Fruit fly (Drosophila melanogaster): ENCODE results near the gene asl.

asl gene

DNA sequence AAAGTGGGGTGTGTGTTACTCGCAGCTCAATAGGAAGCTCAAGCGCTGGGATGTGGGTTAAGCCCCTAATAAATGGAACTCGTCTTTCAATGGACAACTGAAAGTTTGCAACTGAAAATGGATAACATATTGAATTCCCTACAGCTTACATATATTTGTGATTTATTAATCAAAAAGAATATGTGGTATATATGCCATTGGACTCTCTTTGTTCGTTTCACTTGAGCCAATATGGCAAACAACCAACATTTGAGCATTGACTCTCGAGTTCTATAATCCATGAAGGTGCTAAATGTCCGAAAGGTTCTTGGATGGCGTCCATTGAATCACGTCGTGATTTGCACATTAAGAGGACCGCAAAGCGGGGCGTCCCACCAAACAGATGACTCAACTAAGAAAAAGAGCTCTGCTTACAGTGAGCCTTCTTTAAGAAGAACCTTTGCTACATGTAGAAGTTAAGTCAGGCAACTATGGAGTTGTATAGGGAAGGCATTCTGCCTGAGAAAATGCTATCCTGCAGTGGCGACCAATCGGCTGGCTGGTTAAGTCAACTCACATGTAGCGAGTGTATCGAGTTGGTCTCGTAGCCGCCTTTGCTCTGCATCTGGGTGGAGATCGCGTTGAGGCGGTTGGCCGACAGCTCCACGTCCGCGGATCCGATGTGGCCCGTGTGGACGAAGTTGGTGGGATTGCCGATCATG, 11.7 kb upstream of the asl start (continued):
- TF ChIP-seq CG8119 (GFP tag; IDR thresholded peaks at IDR 0.05) (peak; percentile 59; the same call in 2 of the 3 replicates), CG11762 (GFP tag; optimal IDR thresholded peaks at IDR 0.05; ENCODE audit: insufficient read depth) (no peak), CG34406 (GFP tag; optimal IDR thresholded peaks at IDR 0.05) (peak; percentile 18), CG8319 (GFP tag; optimal IDR thresholded peaks at IDR 0.05) (no peak), Hr38 (GFP tag; optimal IDR thresholded peaks at IDR 0.05) (no peak), achi (GFP tag; optimal IDR thresholded peaks at IDR 0.05) (peak; percentile 18), CG16779 (tag; optimal IDR thresholded peaks at IDR 0.05) (no peak), Sox14 (GFP tag; optimal IDR thresholded peaks at IDR 0.05) (peak; percentile 74), Met (GFP tag; optimal IDR thresholded peaks at IDR 0.05) (peak; percentile 52), Smox (GFP tag; optimal IDR thresholded peaks at IDR 0.05) (peak; percentile 8), CG7368 (GFP tag; optimal IDR thresholded peaks at IDR 0.05) (no peak), fkh (GFP tag; optimal IDR thresholded peaks at IDR 0.05) (no peak)

DNA sequence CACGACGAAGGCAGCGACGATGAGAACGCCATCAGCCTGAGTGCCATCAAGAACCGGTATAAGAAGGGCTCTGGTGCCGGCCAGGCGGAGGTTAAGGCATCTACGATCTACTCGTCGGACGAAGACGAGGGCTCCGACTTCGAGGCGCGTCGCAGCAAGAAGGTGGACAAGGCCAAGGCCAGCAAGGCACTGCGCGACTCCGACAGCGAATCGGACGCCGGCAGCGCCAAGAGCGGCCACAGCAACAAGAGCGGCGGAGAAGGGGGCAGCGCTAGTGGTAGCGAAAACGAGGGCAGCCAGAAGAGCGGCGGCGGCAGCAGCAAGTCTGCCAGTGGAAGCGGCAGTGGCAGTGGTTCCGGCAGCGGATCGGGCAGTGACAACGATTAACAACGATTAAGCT, 9.1 kb upstream of the asl start:
- TF ChIP-seq fkh (GFP tag; optimal IDR thresholded peaks at IDR 0.05) (no peak), Met (GFP tag; optimal IDR thresholded peaks at IDR 0.05) (no peak), CG8632 (GFP tag; optimal IDR thresholded peaks at IDR 0.05) (no peak), CG34406 (GFP tag; optimal IDR thresholded peaks at IDR 0.05) (no peak), CG3032 (tag; optimal IDR thresholded peaks at IDR 0.05) (no peak), Hr4 (GFP tag; optimal IDR thresholded peaks at IDR 0.05) (no peak), net (GFP tag; optimal IDR thresholded peaks at IDR 0.05) (no peak)

- TF ChIP-seq CG8119 (GFP tag; IDR thresholded peaks at IDR 0.05) = no peak
- TF ChIP-seq Ets96B (tag; optimal IDR thresholded peaks at IDR 0.05) = no peak
- TF ChIP-seq CG9139 (GFP tag; optimal IDR thresholded peaks at IDR 0.05) = no peak
- peak; percentile 29 for TF ChIP-seq lz (GFP tag; optimal IDR thresholded peaks at IDR 0.05)
- TF ChIP-seq Sox15 (GFP tag; optimal IDR thresholded peaks at IDR 0.05) = no peak
- TF ChIP-seq Met (GFP tag; optimal IDR thresholded peaks at IDR 0.05) = peak; percentile 17
- peak; percentile 32 for TF ChIP-seq CG31627 (GFP tag; optimal IDR thresholded peaks at IDR 0.05)
- peak; percentile 23 for TF ChIP-seq Hr39 (GFP tag; optimal IDR thresholded peaks at IDR 0.05)
- peak; percentile 11 for TF ChIP-seq achi (GFP tag; optimal IDR thresholded peaks at IDR 0.05)
- TF ChIP-seq cyc (GFP tag; optimal IDR thresholded peaks at IDR 0.05) = peak; percentile 6
- no peak for TF ChIP-seq eg (GFP tag; IDR thresholded peaks at IDR 0.05)
- no peak for TF ChIP-seq fd85E (GFP tag; optimal IDR thresholded peaks at IDR 0.05)
- no peak for TF ChIP-seq Ets21C (GFP tag; optimal IDR thresholded peaks at IDR 0.05)
- TF ChIP-seq Eip78C (GFP tag) = no peak
- TF ChIP-seq fkh (GFP tag; optimal IDR thresholded peaks at IDR 0.05) = peak; percentile 86
- TF ChIP-seq CG8319 (GFP tag; optimal IDR thresholded peaks at IDR 0.05) = no peak
- TF ChIP-seq Eip75B (GFP tag; optimal IDR thresholded peaks at IDR 0.05) = peak; percentile 26
- TF ChIP-seq Hr4 (GFP tag; optimal IDR thresholded peaks at IDR 0.05) = no peak
- peak; percentile 46 for TF ChIP-seq esn (GFP tag; optimal IDR thresholded peaks at IDR 0.05)
- TF ChIP-seq Sox102F (GFP tag; optimal IDR thresholded peaks at IDR 0.05) = no peak
- peak; percentile 55 for TF ChIP-seq Sox14 (GFP tag; optimal IDR thresholded peaks at IDR 0.05)
- no peak for TF ChIP-seq CG15336 (GFP tag; IDR thresholded peaks at IDR 0.05)
- TF ChIP-seq svp (GFP tag) = peak; percentile 65
Observed at dm6 chr3R:5613114-5613443, 6.7 kb upstream of the asl start, which contains the start of gene Atu. Gene Atu (plus strand): TSS chr3R:5613358.

DNA sequence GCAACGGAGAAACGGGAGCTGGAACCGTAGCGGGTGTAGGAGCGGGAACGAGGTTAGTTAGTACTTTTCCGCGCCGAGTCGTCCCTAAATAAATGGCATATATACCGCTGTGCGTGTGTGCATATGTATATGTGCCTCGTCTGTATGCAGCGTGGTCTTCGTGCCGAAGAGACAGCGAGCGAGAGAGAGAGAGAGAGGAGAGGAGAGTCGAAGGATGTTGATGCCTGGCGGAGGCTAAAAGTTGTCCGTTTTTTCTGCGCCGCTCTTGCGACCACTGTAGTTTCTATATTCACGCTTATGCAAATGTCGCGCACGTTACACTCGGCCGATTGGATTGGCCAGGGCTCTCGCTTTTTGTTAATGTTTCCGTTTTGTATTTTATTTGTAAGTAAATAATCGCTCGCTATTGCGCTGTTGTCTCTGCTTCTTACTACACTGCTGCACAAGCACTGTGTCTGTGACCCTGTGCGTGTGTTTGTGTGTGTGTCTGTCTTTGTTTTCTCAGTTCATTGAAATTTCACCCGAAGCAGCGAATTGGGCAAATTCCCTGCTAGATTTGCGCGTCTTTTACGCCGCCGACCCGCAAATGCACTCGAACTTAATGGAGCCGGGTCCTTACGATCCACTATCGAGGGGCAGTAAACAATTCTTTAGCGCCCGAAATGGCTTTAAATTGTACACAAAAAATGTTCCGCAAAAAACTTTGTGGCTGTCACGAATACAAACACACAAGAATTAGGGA, 6.2 kb upstream of the asl start, which contains the start of gene Rga:
Rga (minus strand) TSS at position 741 of the 742 bp plus-strand sequence.
- TF ChIP-seq vri (GFP tag; optimal IDR thresholded peaks at IDR 0.05) (peak; percentile 31), svp (GFP tag) (peak; percentile 86), CG4318 (GFP tag; optimal IDR thresholded peaks at IDR 0.05) (no peak), Eip78C (GFP tag) (peak; percentile 48), CG15336 (GFP tag; IDR thresholded peaks at IDR 0.05) (no peak), CG6854 (GFP tag; optimal IDR thresholded peaks at IDR 0.05) (peak; percentile 22), Gug (GFP tag; IDR thresholded peaks at IDR 0.05) (no peak), fd85E (GFP tag; optimal IDR thresholded peaks at IDR 0.05) (peak; percentile 28), ss (GFP tag; optimal IDR thresholded peaks at IDR 0.05) (peak; percentile 33 to 38), CG9139 (GFP tag; optimal IDR thresholded peaks at IDR 0.05) (peak; percentile 54), acj6 (GFP tag; optimal IDR thresholded peaks at IDR 0.05) (no peak), CG11762 (GFP tag; optimal IDR thresholded peaks at IDR 0.05; ENCODE audit: insufficient read depth) (no peak), Sox14 (GFP tag; optimal IDR thresholded peaks at IDR 0.05) (peak; percentile 67), CG7368 (GFP tag; optimal IDR thresholded peaks at IDR 0.05) (no peak), achi (GFP tag; optimal IDR thresholded peaks at IDR 0.05) (no peak), CG31627 (GFP tag; optimal IDR thresholded peaks at IDR 0.05) (no peak)
